Fruit fly (Drosophila melanogaster): Measurements from ENCODE around the gene CG44837.

dm6 chr3L:11953217-11953616 lies 14.5 kb upstream of the CG44837 start, which contains the start of gene obst-G:
- no peak for TF ChIP-seq psq (GFP tag; optimal IDR thresholded peaks at IDR 0.05)
- TF ChIP-seq lola (GFP tag; optimal IDR thresholded peaks at IDR 0.05), result no peak
- TF ChIP-seq fru (GFP tag; optimal IDR thresholded peaks at IDR 0.05), result no peak
- no peak for TF ChIP-seq rgr (GFP tag; optimal IDR thresholded peaks at IDR 0.05)
- TF ChIP-seq usp (GFP tag; optimal IDR thresholded peaks at IDR 0.05), result no peak
- TF ChIP-seq sage (GFP tag; optimal IDR thresholded peaks at IDR 0.05), result no peak
- TF ChIP-seq h (GFP tag; optimal IDR thresholded peaks at IDR 0.05), result no peak
- no peak for TF ChIP-seq Vsx2 (GFP tag; optimal IDR thresholded peaks at IDR 0.05; ENCODE audit: partially characterized antibody)
- TF ChIP-seq Myc (optimal IDR thresholded peaks at IDR 0.05), result no peak
